Fruit fly (Drosophila melanogaster) whole organism, prepupa: ENCODE data around the gene CG11563.
A peak's percentile ranks its signal among the peaks of the same experiment; 100 is the strongest.

Experiments
- CG10631 ChIP-seq: fragments of 200-800 bp; sonication (Bioruptor generic); optimal IDR thresholded peaks from 2 replicates; lab custom pipeline; 2016; ENCODE audit warnings: missing biosample characterization, missing genetic modification characterization
- CG10669 ChIP-seq: fragments of 200-800 bp; sonication (Bioruptor generic); optimal IDR thresholded peaks from 3 replicates; lab custom pipeline; 2018; ENCODE audit warnings: missing biosample characterization, mild to moderate bottlenecking, missing genetic modification characterization, moderate library complexity
- CG11294 ChIP-seq: fragments of 200-800 bp; sonication (Bioruptor generic); IDR thresholded peaks from 2 replicates; pipeline ENCODE4 v1.3.6; 2022; ENCODE audit warnings: missing biosample characterization, missing genetic modification characterization
- CG11762 ChIP-seq: fragments of 200-800 bp; sonication (Bioruptor generic); optimal IDR thresholded peaks from 3 replicates; lab custom pipeline; 2016; ENCODE audit warnings: missing biosample characterization, missing genetic modification characterization; ENCODE audit not compliant: insufficient read depth
- CG11902 ChIP-seq: fragments of 200-800 bp; sonication (Bioruptor generic); optimal IDR thresholded peaks from 3 replicates; lab custom pipeline; 2016; ENCODE audit warnings: missing biosample characterization, missing genetic modification characterization
- CG15336 ChIP-seq: fragments of 200-800 bp; sonication (Bioruptor generic); IDR thresholded peaks from 2 replicates; pipeline ENCODE4 v1.3.6; 2022; ENCODE audit warnings: missing biosample characterization, missing genetic modification characterization
- CG16779 ChIP-seq: fragments of 200-800 bp; sonication (Bioruptor generic); optimal IDR thresholded peaks from 3 replicates; lab custom pipeline; 2017; ENCODE audit warnings: missing biosample characterization, mild to moderate bottlenecking, missing genetic modification characterization
- CG3032 ChIP-seq: fragments of 200-800 bp; optimal IDR thresholded peaks from 2 replicates; lab custom pipeline; 2019; ENCODE audit warnings: missing biosample characterization, mild to moderate bottlenecking, missing genetic modification characterization, moderate library complexity
- CG31627 ChIP-seq: fragments of 200-800 bp; sonication (Bioruptor generic); optimal IDR thresholded peaks from 3 replicates; lab custom pipeline; 2016; ENCODE audit warnings: missing biosample characterization, missing genetic modification characterization
- CG32006 ChIP-seq: fragments of 200-800 bp; sonication (Bioruptor generic); optimal IDR thresholded peaks from 3 replicates; lab custom pipeline; 2017; ENCODE audit warnings: missing biosample characterization, mild to moderate bottlenecking, missing genetic modification characterization
- CG3919 ChIP-seq: fragments of 200-800 bp; sonication (Bioruptor generic); optimal IDR thresholded peaks from 3 replicates; lab custom pipeline; 2016; ENCODE audit warnings: missing biosample characterization, missing genetic modification characterization
- CG4318 ChIP-seq: fragments of 200-800 bp; sonication (Bioruptor generic); optimal IDR thresholded peaks from 3 replicates; lab custom pipeline; 2017; ENCODE audit warnings: missing biosample characterization, mild to moderate bottlenecking, missing genetic modification characterization
- CG6163 ChIP-seq: fragments of 200-800 bp; sonication (Bioruptor generic); IDR thresholded peaks from 3 replicates; pipeline ENCODE4 v1.3.6; 2022; ENCODE audit warnings: missing biosample characterization, missing genetic modification characterization
- CG6276 ChIP-seq: fragments of 200-800 bp; sonication (Bioruptor generic); optimal IDR thresholded peaks from 2 replicates; lab custom pipeline; 2017; ENCODE audit warnings: missing biosample characterization, mild to moderate bottlenecking, missing genetic modification characterization
- CG6792 ChIP-seq: fragments of 200-800 bp; sonication (Bioruptor generic); optimal IDR thresholded peaks from 3 replicates; lab custom pipeline; 2016; ENCODE audit warnings: missing biosample characterization, missing genetic modification characterization
- CG6808 ChIP-seq: fragments of 200-800 bp; sonication (Bioruptor generic); optimal IDR thresholded peaks from 3 replicates; lab custom pipeline; 2017; ENCODE audit warnings: missing biosample characterization, missing genetic modification characterization, mild to moderate bottlenecking, moderate library complexity, missing genetic modification reagents
- CG6854 ChIP-seq: fragments of 200-800 bp; sonication (Bioruptor generic); optimal IDR thresholded peaks from 2 replicates; lab custom pipeline; 2017; ENCODE audit warnings: missing biosample characterization, mild to moderate bottlenecking, missing genetic modification characterization
- CG7368 ChIP-seq: fragments of 200-800 bp; sonication (Bioruptor generic); optimal IDR thresholded peaks from 3 replicates; lab custom pipeline; 2016; ENCODE audit warnings: missing biosample characterization, missing genetic modification characterization
- CG8119 ChIP-seq: fragments of 200-800 bp; sonication (Bioruptor generic); IDR thresholded peaks from 3 replicates; pipeline ENCODE4 v1.3.6; 2022; ENCODE audit warnings: missing biosample characterization, missing genetic modification characterization
- CG8319 ChIP-seq: fragments of 200-800 bp; sonication (Bioruptor generic); optimal IDR thresholded peaks from 3 replicates; lab custom pipeline; 2016; ENCODE audit warnings: missing biosample characterization, missing genetic modification characterization
- CG9139 ChIP-seq: fragments of 200-800 bp; sonication (Bioruptor generic); optimal IDR thresholded peaks from 3 replicates; lab custom pipeline; 2017; ENCODE audit warnings: missing biosample characterization, mild to moderate bottlenecking, missing genetic modification characterization
- Eip75B ChIP-seq: fragments of 200-800 bp; sonication (Bioruptor generic); optimal IDR thresholded peaks from 3 replicates; lab custom pipeline; 2016; ENCODE audit warnings: missing biosample characterization, missing genetic modification characterization
- Eip78C ChIP-seq: fragments of 200-800 bp; sonication (Bioruptor generic); peaks from one replicate; lab custom pipeline; 2016; ENCODE audit warnings: missing biosample characterization, missing genetic modification characterization
- Eip93F ChIP-seq: fragments of 200-800 bp; sonication (Bioruptor generic); optimal IDR thresholded peaks from 2 replicates; lab custom pipeline; 2016; ENCODE audit warnings: missing biosample characterization, mild to moderate bottlenecking, missing genetic modification characterization
- Ets96B ChIP-seq: fragments of 200-800 bp; optimal IDR thresholded peaks from 2 replicates; lab custom pipeline; 2019; ENCODE audit warnings: missing biosample characterization, mild to moderate bottlenecking, missing genetic modification characterization, moderate library complexity
- Gug ChIP-seq: fragments of 200-800 bp; sonication (Bioruptor generic); IDR thresholded peaks from 2 replicates; pipeline ENCODE4 v1.3.6; 2022; ENCODE audit warnings: missing biosample characterization, missing genetic modification characterization
- Hr39 ChIP-seq: fragments of 200-800 bp; sonication (Bioruptor generic); optimal IDR thresholded peaks from 2 replicates; lab custom pipeline; 2016; ENCODE audit warnings: missing biosample characterization, missing genetic modification characterization
- Hr4 ChIP-seq: fragments of 200-800 bp; sonication (Bioruptor generic); optimal IDR thresholded peaks from 3 replicates; lab custom pipeline; 2016; ENCODE audit warnings: missing biosample characterization, missing genetic modification characterization
- Lpt ChIP-seq: fragments of 200-800 bp; sonication (Bioruptor generic); optimal IDR thresholded peaks from 3 replicates; lab custom pipeline; 2016; ENCODE audit warnings: missing biosample characterization, missing genetic modification characterization
- OdsH ChIP-seq: fragments of 200-800 bp; sonication (Bioruptor generic); optimal IDR thresholded peaks from 3 replicates; lab custom pipeline; 2016; ENCODE audit warnings: missing biosample characterization, missing genetic modification characterization
- Smox ChIP-seq: fragments of 200-800 bp; sonication (Bioruptor generic); optimal IDR thresholded peaks from 3 replicates; lab custom pipeline; 2016; ENCODE audit warnings: missing biosample characterization, missing genetic modification characterization
- Sox102F ChIP-seq: fragments of 200-800 bp; sonication (Bioruptor generic); optimal IDR thresholded peaks from 2 replicates; lab custom pipeline; 2016; ENCODE audit warnings: missing biosample characterization, mild to moderate bottlenecking, missing genetic modification characterization
- Sox14 ChIP-seq: fragments of 200-800 bp; sonication (Bioruptor generic); optimal IDR thresholded peaks from 3 replicates; lab custom pipeline; 2016; ENCODE audit warnings: missing biosample characterization, missing genetic modification characterization
- Sox15 ChIP-seq: fragments of 200-800 bp; sonication (Bioruptor generic); optimal IDR thresholded peaks from 3 replicates; lab custom pipeline; 2016; ENCODE audit warnings: missing biosample characterization, missing genetic modification characterization
- achi ChIP-seq: fragments of 200-800 bp; sonication (Bioruptor generic); optimal IDR thresholded peaks from 3 replicates; lab custom pipeline; 2016; ENCODE audit warnings: missing biosample characterization, missing genetic modification characterization
- acj6 ChIP-seq: fragments of 200-800 bp; sonication (Bioruptor generic); optimal IDR thresholded peaks from 3 replicates; lab custom pipeline; 2016; ENCODE audit warnings: missing biosample characterization, missing genetic modification characterization
- dac ChIP-seq: fragments of 200-800 bp; sonication (Bioruptor generic); optimal IDR thresholded peaks from 2 replicates; lab custom pipeline; 2017; ENCODE audit warnings: missing biosample characterization, mild to moderate bottlenecking, missing genetic modification characterization
- dsx ChIP-seq: fragments of 200-800 bp; optimal IDR thresholded peaks from 3 replicates; lab custom pipeline; 2019; ENCODE audit warnings: missing biosample characterization, mild to moderate bottlenecking, missing genetic modification characterization, moderate library complexity; ENCODE audit not compliant: poor library complexity, severe bottlenecking
- eg ChIP-seq: fragments of 200-800 bp; sonication (Bioruptor generic); IDR thresholded peaks from 3 replicates; pipeline ENCODE4 v1.3.6; 2022; ENCODE audit warnings: missing biosample characterization, missing genetic modification characterization
- esn ChIP-seq: fragments of 200-800 bp; sonication (Bioruptor generic); optimal IDR thresholded peaks from 2 replicates; lab custom pipeline; 2016; ENCODE audit warnings: missing biosample characterization, mild to moderate bottlenecking, missing genetic modification characterization, moderate library complexity
- fd59A ChIP-seq: fragments of 200-800 bp; sonication (Bioruptor generic); optimal IDR thresholded peaks from 2 replicates; lab custom pipeline; 2017; ENCODE audit warnings: missing biosample characterization, mild to moderate bottlenecking, missing genetic modification characterization, missing genetic modification reagents
- fkh ChIP-seq: fragments of 200-800 bp; sonication (Bioruptor generic); optimal IDR thresholded peaks from 3 replicates; lab custom pipeline; 2017; ENCODE audit warnings: missing biosample characterization, mild to moderate bottlenecking, missing genetic modification characterization, moderate library complexity
- net ChIP-seq: fragments of 200-800 bp; sonication (Bioruptor generic); optimal IDR thresholded peaks from 3 replicates; lab custom pipeline; 2016; ENCODE audit warnings: missing biosample characterization, missing genetic modification characterization
- pdm3 ChIP-seq: fragments of 200-800 bp; sonication (Bioruptor generic); optimal IDR thresholded peaks from 3 replicates; lab custom pipeline; 2016; ENCODE audit warnings: missing biosample characterization, missing genetic modification characterization
- salr ChIP-seq, 2 experiments: fragments of 200-800 bp; sonication (Bioruptor generic); optimal IDR thresholded peaks; 3 replicates each; lab custom pipeline; 2016 to 2018; ENCODE audit warnings: missing biosample characterization in 2 of 2, missing genetic modification characterization in 2 of 2, mild to moderate bottlenecking in 1 of 2
- spab ChIP-seq: fragments of 200-800 bp; sonication (Bioruptor generic); optimal IDR thresholded peaks from 2 replicates; lab custom pipeline; 2017; ENCODE audit warnings: missing biosample characterization, mild to moderate bottlenecking, missing genetic modification characterization, missing genetic modification reagents
- ss ChIP-seq, 2 experiments: fragments of 200-800 bp; sonication (Bioruptor generic); optimal IDR thresholded peaks; 2 replicates in 1 of 2; 3 replicates in 1 of 2; lab custom pipeline; 2017 to 2018; ENCODE audit warnings: mild to moderate bottlenecking in 2 of 2, missing biosample characterization in 2 of 2, missing genetic modification characterization in 2 of 2, moderate library complexity in 1 of 2
- vri ChIP-seq: fragments of 200-800 bp; sonication (Bioruptor generic); optimal IDR thresholded peaks from 3 replicates; lab custom pipeline; 2016; ENCODE audit warnings: missing biosample characterization, mild to moderate bottlenecking, missing genetic modification characterization

Gene CG11563

dm6 chr3R:31709142-31709541, 27.7 kb upstream of the CG11563 start (continued):
- TF ChIP-seq CG6163 (GFP tag; lab: Robert Waterston, UW) (peak; percentile 79), fkh (GFP tag; lab: Kevin White, UChicago) (no peak), Gug (GFP tag; lab: Robert Waterston, UW) (peak; percentile 70), CG8319 (GFP tag; lab: Kevin White, UChicago) (no peak), CG3032 (tag; lab: Kevin White, UChicago) (no peak), CG10669 (GFP tag; lab: Kevin White, UChicago) (no peak), pdm3 (peak; percentile 32), CG15336 (GFP tag; lab: Robert Waterston, UW) (peak; percentile 83), esn (GFP tag; lab: Kevin White, UChicago) (peak; percentile 46), CG9139 (GFP tag; lab: Kevin White, UChicago) (no peak), CG4318 (peak; percentile 59), vri (GFP tag; lab: Kevin White, UChicago) (peak; percentile 31), CG7368 (GFP tag; lab: Kevin White, UChicago) (peak; percentile 8), salr (GFP tag; optimal IDR thresholded peaks at IDR 0.05; lab: Kevin White, UChicago) (peak in 1 of 2 experiments; percentile 45), Hr4 (peak; percentile 77), Lpt (peak; percentile 68), CG8119 (peak; percentile 67; the same call in 2 of the 3 replicates), CG6276 (GFP tag; lab: Kevin White, UChicago) (peak; percentile 70), Eip75B (peak; percentile 48), acj6 (GFP tag; lab: Kevin White, UChicago) (peak; percentile 21), Eip78C (GFP tag; lab: Kevin White, UChicago) (peak; percentile 82), CG3919 (GFP tag; lab: Kevin White, UChicago) (peak; percentile 47), Hr39 (GFP tag; lab: Kevin White, UChicago) (peak; percentile 46)

dm6 chr3R:31709769-31710168, 27.1 kb upstream of the CG11563 start:
- peak; percentile 17 for TF ChIP-seq achi (GFP tag; lab: Kevin White, UChicago)
- TF ChIP-seq CG9139 (GFP tag; lab: Kevin White, UChicago), result no peak
- no peak for TF ChIP-seq Eip93F (GFP tag; lab: Kevin White, UChicago)
- no peak for TF ChIP-seq Sox14
- no peak for TF ChIP-seq CG6808 (GFP tag; lab: Kevin White, UChicago)
- peak; percentile 2 for TF ChIP-seq CG4318
- no peak for TF ChIP-seq acj6 (GFP tag; lab: Kevin White, UChicago)
- no peak for TF ChIP-seq spab (GFP tag; lab: Kevin White, UChicago)
- peak; percentile 46; the same call in 2 of the 3 replicates for TF ChIP-seq eg
- no peak for TF ChIP-seq ss (GFP tag; optimal IDR thresholded peaks at IDR 0.05; lab: Kevin White, UChicago)
- no peak for TF ChIP-seq CG16779 (tag; lab: Kevin White, UChicago)
- no peak for TF ChIP-seq CG6854
- no peak for TF ChIP-seq net (GFP tag; lab: Kevin White, UChicago)
- TF ChIP-seq CG15336 (GFP tag; lab: Robert Waterston, UW), result peak; percentile 30; the same call in 1 of the 2 replicates
- peak; percentile 13 for TF ChIP-seq dac (GFP tag; lab: Kevin White, UChicago)
- no peak for TF ChIP-seq Eip75B
- no peak for TF ChIP-seq fkh (GFP tag; lab: Kevin White, UChicago)
- TF ChIP-seq esn (GFP tag; lab: Kevin White, UChicago), result no peak
- no peak for TF ChIP-seq CG3919 (GFP tag; lab: Kevin White, UChicago)
- no peak for TF ChIP-seq Hr39 (GFP tag; lab: Kevin White, UChicago)
- no peak for TF ChIP-seq Lpt
- TF ChIP-seq CG3032 (tag; lab: Kevin White, UChicago), result no peak
- no peak for TF ChIP-seq CG11762 (GFP tag; lab: Kevin White, UChicago)
- no peak for TF ChIP-seq Sox102F (GFP tag; lab: Kevin White, UChicago)
- TF ChIP-seq Smox (GFP tag; lab: Kevin White, UChicago), result no peak
- no peak for TF ChIP-seq pdm3
- no peak for TF ChIP-seq CG11902 (GFP tag; lab: Kevin White, UChicago)
- 0 out of 2 replicates have a peak, but pooled peaks have one; percentile 31 for TF ChIP-seq CG11294 (GFP tag; lab: Robert Waterston, UW)
- TF ChIP-seq dsx (GFP tag; lab: Kevin White, UChicago), result no peak
- no peak for TF ChIP-seq Ets96B (tag; lab: Kevin White, UChicago)
- TF ChIP-seq OdsH (GFP tag; lab: Kevin White, UChicago), result no peak
- no peak for TF ChIP-seq Sox15 (GFP tag; lab: Kevin White, UChicago)
- TF ChIP-seq CG31627 (GFP tag; lab: Kevin White, UChicago), result no peak
- TF ChIP-seq fd59A, result no peak
- TF ChIP-seq CG7368 (GFP tag; lab: Kevin White, UChicago), result no peak
- TF ChIP-seq CG10631 (GFP tag; lab: Kevin White, UChicago), result peak; percentile 15
- no peak for TF ChIP-seq CG6792
- TF ChIP-seq Hr4, result peak; percentile 48
- TF ChIP-seq CG32006 (GFP tag; lab: Kevin White, UChicago), result peak; percentile 64
